Fruit fly (Drosophila melanogaster) whole organism, embryonic: ENCODE results near the gene CG43221.

Source experiments
- Bgb ChIP-seq: fragments of 200-800 bp; sonication (Bioruptor generic); IDR thresholded peaks from 2 replicates; pipeline ENCODE4 v1.3.6; 2022; ENCODE audit warnings: missing biosample characterization, missing genetic modification characterization; ENCODE audit not compliant: partially characterized antibody
- CG10209 ChIP-seq: fragments of 200-800 bp; sonication (Bioruptor generic); optimal IDR thresholded peaks from 3 replicates; lab custom pipeline; 2017; ENCODE audit warnings: missing biosample characterization, mild to moderate bottlenecking, missing genetic modification characterization, missing genetic modification reagents
- CG13624 ChIP-seq: fragments of 200-800 bp; sonication (Bioruptor generic); optimal IDR thresholded peaks from 2 replicates; lab custom pipeline; 2016; ENCODE audit warnings: missing biosample characterization, missing genetic modification characterization
- CG13894 ChIP-seq: fragments of 200-800 bp; sonication (Bioruptor generic); optimal IDR thresholded peaks from 3 replicates; lab custom pipeline; 2018; ENCODE audit warnings: missing biosample characterization, mild to moderate bottlenecking, missing genetic modification characterization, moderate library complexity
- CG14441 ChIP-seq: fragments of 200-800 bp; sonication (Bioruptor generic); IDR thresholded peaks from 2 replicates; pipeline ENCODE4 v1.3.6; 2022; ENCODE audit warnings: missing biosample characterization, missing genetic modification characterization
- CG1602 ChIP-seq: fragments of 200-800 bp; sonication (Bioruptor generic); optimal IDR thresholded peaks from 3 replicates; lab custom pipeline; 2016; ENCODE audit warnings: missing biosample characterization, missing genetic modification characterization
- CG1603 ChIP-seq: fragments of 200-800 bp; sonication (Bioruptor generic); optimal IDR thresholded peaks from 2 replicates; lab custom pipeline; 2019; ENCODE audit warnings: missing biosample characterization, mild to moderate bottlenecking, missing genetic modification characterization, moderate library complexity
- CG17802 ChIP-seq: fragments of 200-800 bp; sonication (Bioruptor generic); optimal IDR thresholded peaks from 2 replicates; lab custom pipeline; 2018; ENCODE audit warnings: missing biosample characterization, mild to moderate bottlenecking, missing genetic modification characterization, moderate library complexity
- CG17829 ChIP-seq: fragments of 200-800 bp; optimal IDR thresholded peaks from 2 replicates; lab custom pipeline; 2019; ENCODE audit warnings: missing biosample characterization, mild to moderate bottlenecking, missing genetic modification characterization, moderate library complexity
- CG17912 ChIP-seq: fragments of 200-800 bp; sonication (Bioruptor generic); optimal IDR thresholded peaks from 2 replicates; lab custom pipeline; 2018; ENCODE audit warnings: missing biosample characterization, mild to moderate bottlenecking, missing genetic modification characterization
- CG2678 ChIP-seq: fragments of 200-800 bp; sonication (Bioruptor generic); optimal IDR thresholded peaks from 3 replicates; lab custom pipeline; 2019; ENCODE audit warnings: missing biosample characterization, mild to moderate bottlenecking, missing genetic modification characterization, moderate library complexity
- CG3838 ChIP-seq: fragments of 200-800 bp; sonication (Bioruptor generic); optimal IDR thresholded peaks from 3 replicates; lab custom pipeline; 2016; ENCODE audit warnings: missing biosample characterization, missing genetic modification characterization
- CG4820 ChIP-seq: fragments of 200-800 bp; sonication (Bioruptor generic); optimal IDR thresholded peaks from 3 replicates; lab custom pipeline; 2016; ENCODE audit warnings: missing biosample characterization, missing genetic modification characterization
- CG4854 ChIP-seq: fragments of 200-800 bp; sonication (Bioruptor generic); optimal IDR thresholded peaks from 2 replicates; lab custom pipeline; 2016; ENCODE audit warnings: missing biosample characterization, missing genetic modification characterization, inconsistent platforms
- CG6689 ChIP-seq: fragments of 200-800 bp; sonication (Bioruptor generic); IDR thresholded peaks from 2 replicates; pipeline ENCODE4 v1.3.6; 2022; ENCODE audit warnings: missing biosample characterization, missing genetic modification characterization
- CG7786 ChIP-seq: fragments of 200-800 bp; sonication (Bioruptor generic); optimal IDR thresholded peaks from 2 replicates; lab custom pipeline; 2016; ENCODE audit warnings: missing biosample characterization, missing genetic modification characterization
- CG7928 ChIP-seq: fragments of 200-800 bp; sonication (Bioruptor generic); optimal IDR thresholded peaks from 2 replicates; lab custom pipeline; 2017; ENCODE audit warnings: missing biosample characterization, mild to moderate bottlenecking, missing genetic modification characterization
- CG9215 ChIP-seq: fragments of 200-800 bp; sonication (Bioruptor generic); IDR thresholded peaks from 2 replicates; pipeline ENCODE4 v1.3.6; 2022; ENCODE audit warnings: missing biosample characterization, missing genetic modification characterization
- CG9437 ChIP-seq: fragments of 200-800 bp; sonication (Bioruptor generic); optimal IDR thresholded peaks from 2 replicates; lab custom pipeline; 2018; ENCODE audit warnings: missing biosample characterization, mild to moderate bottlenecking, missing genetic modification characterization
- CG9727 ChIP-seq: fragments of 200-800 bp; sonication (Bioruptor generic); optimal IDR thresholded peaks from 3 replicates; lab custom pipeline; 2017; ENCODE audit warnings: missing biosample characterization, mild to moderate bottlenecking, missing genetic modification characterization
- CG9817 ChIP-seq: fragments of 200-800 bp; sonication (Bioruptor generic); optimal IDR thresholded peaks from 2 replicates; lab custom pipeline; 2018; ENCODE audit warnings: missing biosample characterization, mild to moderate bottlenecking, missing genetic modification characterization, moderate library complexity
- Chrac-16 ChIP-seq: fragments of 200-800 bp; sonication (Bioruptor generic); optimal IDR thresholded peaks from 3 replicates; lab custom pipeline; 2016; ENCODE audit warnings: missing biosample characterization, missing genetic modification characterization
- Dbx ChIP-seq: fragments of 200-800 bp; sonication (Bioruptor generic); IDR thresholded peaks from 3 replicates; pipeline ENCODE4 v1.3.6; 2022; ENCODE audit warnings: missing biosample characterization, missing genetic modification characterization
- Dfd ChIP-seq, 2 experiments: fragments of >200 bp; optimal IDR thresholded peaks; 2 replicates each; lab custom pipeline; 2017; ENCODE audit warnings: missing biosample characterization in 2 of 2, missing genetic modification characterization in 2 of 2
- Drgx ChIP-seq: fragments of 200-800 bp; sonication (Bioruptor generic); IDR thresholded peaks from 2 replicates; pipeline ENCODE4 v1.3.6; 2022; ENCODE audit warnings: missing biosample characterization, missing genetic modification characterization
- ERR ChIP-seq: fragments of 200-800 bp; sonication (Bioruptor generic); optimal IDR thresholded peaks from 2 replicates; lab custom pipeline; 2016; ENCODE audit warnings: missing biosample characterization, missing genetic modification characterization
- Hr3 ChIP-seq: fragments of 200-800 bp; sonication (Bioruptor generic); optimal IDR thresholded peaks from 3 replicates; lab custom pipeline; 2016; ENCODE audit warnings: missing biosample characterization, missing genetic modification characterization
- Jarid2 ChIP-seq: fragments of 200-800 bp; sonication (Bioruptor generic); optimal IDR thresholded peaks from 3 replicates; lab custom pipeline; 2017; ENCODE audit warnings: mild to moderate bottlenecking, missing biosample characterization, missing genetic modification reagents, missing genetic modification characterization
- NC2α ChIP-seq: fragments of 200-800 bp; sonication (Bioruptor generic); optimal IDR thresholded peaks from 2 replicates; lab custom pipeline; 2016; ENCODE audit warnings: missing biosample characterization, missing genetic modification characterization
- PHDP ChIP-seq: fragments of 200-800 bp; sonication (Bioruptor generic); optimal IDR thresholded peaks from 3 replicates; lab custom pipeline; 2018; ENCODE audit warnings: missing biosample characterization, mild to moderate bottlenecking, missing genetic modification characterization, moderate library complexity
- Usf ChIP-seq: fragments of 200-800 bp; sonication (Bioruptor generic); optimal IDR thresholded peaks from 2 replicates; lab custom pipeline; 2017; ENCODE audit warnings: missing genotype, missing biosample characterization, missing genetic modification characterization
- Xbp1 ChIP-seq: fragments of 200-800 bp; sonication (Bioruptor generic); optimal IDR thresholded peaks from 3 replicates; lab custom pipeline; 2016; ENCODE audit warnings: missing biosample characterization, mild to moderate bottlenecking, missing genetic modification characterization
- ap ChIP-seq: fragments of 200-800 bp; sonication (Bioruptor generic); IDR thresholded peaks from 2 replicates; pipeline ENCODE4 v1.3.6; 2022; ENCODE audit warnings: missing biosample characterization, missing genetic modification characterization
- cas ChIP-seq: fragments of 200-800 bp; sonication (Bioruptor generic); IDR thresholded peaks from 2 replicates; pipeline ENCODE4 v1.3.6; 2022; ENCODE audit warnings: missing biosample characterization, missing genetic modification characterization
- dysf ChIP-seq: fragments of 200-800 bp; sonication (Bioruptor generic); IDR thresholded peaks from 3 replicates; pipeline ENCODE4 v1.3.6; 2022; ENCODE audit warnings: missing biosample characterization, missing genetic modification characterization
- emc ChIP-seq: fragments of 200-800 bp; sonication (Bioruptor generic); optimal IDR thresholded peaks from 2 replicates; lab custom pipeline; 2016; ENCODE audit warnings: missing biosample characterization, missing genetic modification characterization
- fd102C ChIP-seq: fragments of 200-800 bp; sonication (Bioruptor generic); optimal IDR thresholded peaks from 2 replicates; lab custom pipeline; 2018; ENCODE audit warnings: missing biosample characterization, mild to moderate bottlenecking, missing genetic modification characterization, moderate library complexity
- fd3F ChIP-seq: fragments of 200-800 bp; sonication (Bioruptor generic); optimal IDR thresholded peaks from 2 replicates; lab custom pipeline; 2018; ENCODE audit warnings: missing biosample characterization, mild to moderate bottlenecking, missing genetic modification characterization, moderate library complexity
- fd64A ChIP-seq: fragments of 200-800 bp; sonication (Bioruptor generic); optimal IDR thresholded peaks from 3 replicates; lab custom pipeline; 2018; ENCODE audit warnings: missing biosample characterization, mild to moderate bottlenecking, missing genetic modification characterization
- fd96Cb ChIP-seq: fragments of 200-800 bp; sonication (Bioruptor generic); optimal IDR thresholded peaks from 2 replicates; lab custom pipeline; 2018; ENCODE audit warnings: missing biosample characterization, mild to moderate bottlenecking, missing genetic modification characterization, moderate library complexity
- gsb ChIP-seq: fragments of 200-800 bp; sonication (Bioruptor generic); IDR thresholded peaks from 2 replicates; pipeline ENCODE4 v1.3.6; 2022; ENCODE audit warnings: missing biosample characterization, missing genetic modification characterization
- hth ChIP-seq: fragments of >200 bp; optimal IDR thresholded peaks from 2 replicates; lab custom pipeline; 2017; ENCODE audit warnings: inconsistent platforms
- mirr ChIP-seq: fragments of 200-800 bp; sonication (Bioruptor generic); optimal IDR thresholded peaks from 3 replicates; lab custom pipeline; 2018; ENCODE audit warnings: missing biosample characterization, mild to moderate bottlenecking, missing genetic modification characterization
- oc ChIP-seq: fragments of 200-800 bp; sonication (Bioruptor generic); optimal IDR thresholded peaks from 2 replicates; lab custom pipeline; 2018; ENCODE audit warnings: missing biosample characterization, mild to moderate bottlenecking, missing genetic modification characterization, moderate library complexity
- pita ChIP-seq: fragments of 200-800 bp; sonication (Bioruptor generic); optimal IDR thresholded peaks from 2 replicates; lab custom pipeline; 2017; ENCODE audit warnings: missing biosample characterization, mild to moderate bottlenecking, missing genetic modification characterization
- pnt ChIP-seq: fragments of 200-800 bp; sonication (Bioruptor generic); optimal IDR thresholded peaks from 3 replicates; lab custom pipeline; 2016; ENCODE audit warnings: missing biosample characterization, missing genetic modification characterization
- rib ChIP-seq: fragments of 200-800 bp; sonication (Bioruptor generic); IDR thresholded peaks from 2 replicates; pipeline ENCODE4 v1.3.6; 2022; ENCODE audit warnings: missing biosample characterization, missing genetic modification characterization
- row ChIP-seq: fragments of 200-800 bp; sonication (Bioruptor generic); IDR thresholded peaks from 3 replicates; pipeline ENCODE4 v1.3.6; 2022; ENCODE audit warnings: missing biosample characterization, missing genetic modification characterization
- shn ChIP-seq: fragments of 200-800 bp; sonication (Bioruptor generic); optimal IDR thresholded peaks from 3 replicates; lab custom pipeline; 2016; ENCODE audit warnings: missing biosample characterization, missing genetic modification characterization
- sr ChIP-seq: fragments of 200-800 bp; sonication (Bioruptor generic); IDR thresholded peaks from 3 replicates; pipeline ENCODE4 v1.3.6; 2022; ENCODE audit warnings: missing biosample characterization, missing genetic modification characterization
- toy ChIP-seq: fragments of 200-800 bp; sonication (Bioruptor generic); IDR thresholded peaks from 2 replicates; pipeline ENCODE4 v1.3.6; 2022; ENCODE audit warnings: missing biosample characterization, missing genetic modification characterization

The CG43221 gene

dm6 chr2L:17514090-17514715 is 28.6 kb downstream of the CG43221 start (continued):
- TF ChIP-seq Dfd (GFP tag; optimal IDR thresholded peaks at IDR 0.05; lab: Kevin White, UChicago) (no peak), cas (GFP tag; lab: Robert Waterston, UW) (no peak), CG17829 (tag; lab: Kevin White, UChicago) (peak; percentile 94), fd102C (GFP tag; lab: Kevin White, UChicago) (peak; percentile 42), hth (lab: Kevin White, UChicago) (no peak), rib (GFP tag; lab: Robert Waterston, UW) (peak; percentile 65; the same call in 1 of the 2 replicates), PHDP (tag; lab: Kevin White, UChicago) (peak; percentile 88), CG13894 (tag; lab: Kevin White, UChicago) (peak; percentile 85), CG7786 (peak; percentile 64), CG1603 (peak; percentile 48), CG4820 (GFP tag; lab: Kevin White, UChicago) (peak; percentile 88), dysf (GFP tag; lab: Robert Waterston, UW) (peak; percentile 87; the same call in 2 of the 3 replicates), toy (GFP tag; lab: Robert Waterston, UW) (no peak), emc (GFP tag; lab: Kevin White, UChicago) (no peak), CG7928 (GFP tag; lab: Kevin White, UChicago) (peak; percentile 42), CG4854 (no peak), CG17802 (tag; lab: Kevin White, UChicago) (peak; percentile 60), CG17912 (GFP tag; lab: Kevin White, UChicago) (no peak), CG9437 (GFP tag; lab: Kevin White, UChicago) (peak; percentile 72), CG3838 (peak; percentile 66), oc (peak; percentile 80), row (GFP tag; lab: Robert Waterston, UW) (peak; percentile 93), CG2678 (tag; lab: Kevin White, UChicago) (peak; percentile 94), CG9727 (GFP tag; lab: Kevin White, UChicago) (peak; percentile 94), CG6689 (GFP tag; lab: Robert Waterston, UW) (peak; percentile 90), shn (GFP tag; lab: Kevin White, UChicago) (peak; percentile 43), ap (GFP tag; lab: Robert Waterston, UW) (peak; percentile 77), CG1602 (peak; percentile 83), Jarid2 (GFP tag; lab: Kevin White, UChicago) (peak; percentile 50), mirr (GFP tag; lab: Kevin White, UChicago) (peak; percentile 50), CG10209 (GFP tag; lab: Kevin White, UChicago) (peak; percentile 84), Dbx (GFP tag; lab: Robert Waterston, UW) (peak; percentile 74), Xbp1 (GFP tag; lab: Kevin White, UChicago) (peak; percentile 85), Hr3 (GFP tag; lab: Kevin White, UChicago) (peak; percentile 86), fd64A (GFP tag; lab: Kevin White, UChicago) (peak; percentile 69), Drgx (GFP tag; lab: Robert Waterston, UW) (no peak), CG9215 (GFP tag; lab: Robert Waterston, UW) (peak; percentile 73), NC2α (GFP tag; lab: Kevin White, UChicago) (peak; percentile 66), CG14441 (GFP tag; lab: Robert Waterston, UW) (peak; percentile 75), pnt (GFP tag; lab: Kevin White, UChicago) (peak; percentile 85), fd3F (GFP tag; lab: Kevin White, UChicago) (peak; percentile 48), pita (GFP tag; lab: Kevin White, UChicago) (no peak), gsb (peak; percentile 59; the same call in 1 of the 2 replicates), sr (GFP tag; lab: Robert Waterston, UW) (0 out of 3 replicates have a peak, but pooled peaks have one; percentile 17), fd96Cb (tag; lab: Kevin White, UChicago) (peak; percentile 88), CG13624 (GFP tag; lab: Kevin White, UChicago) (no peak), Bgb (GFP tag; lab: Robert Waterston, UW) (no peak), Usf (GFP tag; lab: Kevin White, UChicago) (peak; percentile 57), CG9817 (peak; percentile 85), Chrac-16 (GFP tag; lab: Kevin White, UChicago) (peak; percentile 84), ERR (peak; percentile 72)
